Worm (Caenorhabditis elegans): Measurements from ENCODE around the gene T28C6.11.

T28C6.11 gene

DNA sequence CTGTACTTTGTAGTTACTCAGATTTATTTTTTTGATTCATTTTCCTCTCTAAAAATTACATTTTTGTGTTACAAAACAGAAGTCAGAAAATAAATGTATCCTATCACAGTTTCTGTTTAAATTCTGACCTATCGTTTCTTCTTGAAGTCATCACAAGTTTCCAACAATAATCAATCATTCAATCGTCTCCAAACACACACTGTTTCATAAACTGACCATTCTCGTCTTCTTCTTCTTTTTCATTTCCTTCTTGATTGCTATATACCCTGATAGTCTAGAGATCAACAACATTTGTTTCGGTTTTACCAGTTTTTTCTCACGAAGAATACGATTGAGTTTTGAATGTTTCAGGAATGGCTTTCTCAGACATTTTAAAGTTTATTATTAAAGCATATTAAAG, 24.9 kb downstream of the T28C6.11 start:
- TF ChIP-seq ceh-34 (tag; optimal IDR thresholded peaks at IDR 0.05) (no peak), madf-2 (tag; optimal IDR thresholded peaks at IDR 0.05) (no peak), ceh-22 (tag; optimal IDR thresholded peaks at IDR 0.05) (no peak), ahr-1 (tag; optimal IDR thresholded peaks at IDR 0.05) (no peak), unc-3 (GFP tag; conservative IDR thresholded peaks at IDR 0.05) (no peak), unc-3 (tag; optimal IDR thresholded peaks at IDR 0.05) (no peak), ceh-9 (tag; optimal IDR thresholded peaks at IDR 0.05) (no peak), hlh-6 (tag; optimal IDR thresholded peaks at IDR 0.05) (no peak), ceh-31 (tag; optimal IDR thresholded peaks at IDR 0.05) (no peak), T23F11.4 (GFP tag; optimal IDR thresholded peaks at IDR 0.05) (no peak), unc-55 (GFP tag; optimal IDR thresholded peaks at IDR 0.05) (no peak), ref-2 (tag; optimal IDR thresholded peaks at IDR 0.05) (no peak), syd-9 (tag; optimal IDR thresholded peaks at IDR 0.05) (no peak), C08G9.2 (tag; optimal IDR thresholded peaks at IDR 0.05) (no peak), pha-2 (tag; optimal IDR thresholded peaks at IDR 0.05) (no peak), nfya-1 (tag; optimal IDR thresholded peaks at IDR 0.05) (no peak), sox-2 (GFP tag; IDR thresholded peaks at IDR 0.05) (no peak), nhr-11 (tag; optimal IDR thresholded peaks at IDR 0.05) (no peak)

DNA sequence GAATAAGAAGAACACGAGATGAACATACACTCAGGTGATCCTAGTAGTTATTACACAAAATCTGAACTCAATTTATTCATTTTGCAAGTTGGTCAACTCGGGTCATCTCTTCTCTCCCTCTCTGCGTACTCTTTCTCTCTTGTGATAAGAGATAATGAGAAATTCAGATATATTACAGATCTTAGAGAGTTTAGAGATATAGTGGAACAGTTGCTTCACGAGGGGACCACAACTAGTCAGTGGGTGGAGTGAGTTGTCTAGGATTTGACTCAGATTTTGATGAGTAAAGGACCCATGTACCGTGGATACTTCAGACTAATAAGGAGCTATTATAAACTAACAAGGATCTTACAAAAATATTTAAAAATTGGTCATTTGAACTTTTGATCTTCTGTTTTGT, 26.4 kb downstream of the T28C6.11 start, which contains the start of gene exc-5:
Gene exc-5 (minus strand): TSS at position 57 of the 400 bp plus-strand sequence.
- no peak for TF ChIP-seq C38D4.7 (GFP tag; optimal IDR thresholded peaks at IDR 0.05)
- TF ChIP-seq dve-1 (tag; optimal IDR thresholded peaks at IDR 0.05) = no peak
- no peak for TF ChIP-seq Y22D7AL.16 (tag; optimal IDR thresholded peaks at IDR 0.05)
- peak; percentile 75 for TF ChIP-seq unc-55 (GFP tag; optimal IDR thresholded peaks at IDR 0.05)

DNA sequence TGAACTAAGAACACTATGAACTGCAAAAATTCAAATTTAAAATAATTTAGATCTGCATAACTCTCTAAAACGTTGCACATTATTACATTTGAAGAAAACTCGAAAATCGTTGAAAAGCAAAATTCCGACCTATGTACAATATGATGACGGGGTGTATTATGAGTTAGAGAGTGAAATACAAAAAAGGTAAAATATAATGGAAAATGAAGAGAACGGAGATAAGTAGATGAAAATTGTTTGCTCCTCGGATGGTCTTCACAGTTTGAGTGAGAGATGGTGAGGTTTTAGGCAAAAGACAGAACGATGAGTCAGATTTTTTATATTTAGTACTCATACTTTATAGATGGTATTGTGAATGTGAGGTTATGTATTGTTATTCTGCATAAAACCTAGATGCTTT, 32.7 kb downstream of the T28C6.11 start:
- TF ChIP-seq C38D4.7 (GFP tag; optimal IDR thresholded peaks at IDR 0.05) (no peak), pros-1 (tag; optimal IDR thresholded peaks at IDR 0.05) (no peak), ahr-1 (tag; optimal IDR thresholded peaks at IDR 0.05) (no peak), ttx-3 (tag; optimal IDR thresholded peaks at IDR 0.05) (no peak), ama-1 (optimal IDR thresholded peaks at IDR 0.05) (no peak), ceh-34 (tag; optimal IDR thresholded peaks at IDR 0.05) (no peak), sox-2 (GFP tag; IDR thresholded peaks at IDR 0.05) (no peak), fax-1 (tag; optimal IDR thresholded peaks at IDR 0.05) (no peak), tbx-7 (tag; optimal IDR thresholded peaks at IDR 0.05) (no peak), zip-5 (tag; optimal IDR thresholded peaks at IDR 0.05) (no peak), hlh-6 (tag; optimal IDR thresholded peaks at IDR 0.05) (no peak), ceh-24 (tag; optimal IDR thresholded peaks at IDR 0.05) (no peak), ceh-18 (tag; optimal IDR thresholded peaks at IDR 0.05) (no peak), fkh-10 (GFP tag; optimal IDR thresholded peaks at IDR 0.05) (no peak), hlh-8 (tag; optimal IDR thresholded peaks at IDR 0.05) (no peak)

DNA sequence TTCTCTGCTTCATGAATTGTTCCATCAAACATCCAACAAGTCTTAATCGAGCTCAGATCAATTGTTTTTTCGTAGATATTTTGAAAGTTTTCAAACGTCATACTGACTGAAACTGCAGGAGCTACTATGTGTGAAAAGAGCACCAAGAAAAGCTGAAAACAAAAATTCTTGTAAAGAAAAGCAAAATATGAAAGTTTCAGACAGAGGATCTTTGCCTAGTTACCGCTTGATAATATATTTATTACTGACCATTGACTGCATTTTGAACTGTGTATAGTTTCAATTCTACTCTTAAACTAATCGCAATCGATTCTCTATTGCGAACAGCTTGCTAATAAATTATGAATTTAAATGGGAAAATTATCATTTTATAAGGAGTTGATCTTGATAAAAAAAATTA, 41.8 kb downstream of the T28C6.11 start, which contains the start of gene clec-182:
Gene clec-182 (minus strand): TSS at position 101 of the 400 bp plus-strand sequence.
- TF ChIP-seq ceh-48 (tag; optimal IDR thresholded peaks at IDR 0.05) = no peak
- no peak for TF ChIP-seq ceh-18 (tag; optimal IDR thresholded peaks at IDR 0.05)
- TF ChIP-seq sox-4 (tag; optimal IDR thresholded peaks at IDR 0.05) = no peak
- TF ChIP-seq ceh-9 (tag; optimal IDR thresholded peaks at IDR 0.05) = no peak
- TF ChIP-seq ama-1 (optimal IDR thresholded peaks at IDR 0.05) = no peak
- TF ChIP-seq tbx-2 (tag; optimal IDR thresholded peaks at IDR 0.05) = no peak
- no peak for TF ChIP-seq ref-2 (tag; optimal IDR thresholded peaks at IDR 0.05)
- TF ChIP-seq sox-2 (GFP tag; IDR thresholded peaks at IDR 0.05) = no peak
- no peak for TF ChIP-seq tbx-7 (tag; optimal IDR thresholded peaks at IDR 0.05)
- no peak for TF ChIP-seq ceh-30 (tag; optimal IDR thresholded peaks at IDR 0.05)
- no peak for TF ChIP-seq pha-2 (tag; optimal IDR thresholded peaks at IDR 0.05)

DNA sequence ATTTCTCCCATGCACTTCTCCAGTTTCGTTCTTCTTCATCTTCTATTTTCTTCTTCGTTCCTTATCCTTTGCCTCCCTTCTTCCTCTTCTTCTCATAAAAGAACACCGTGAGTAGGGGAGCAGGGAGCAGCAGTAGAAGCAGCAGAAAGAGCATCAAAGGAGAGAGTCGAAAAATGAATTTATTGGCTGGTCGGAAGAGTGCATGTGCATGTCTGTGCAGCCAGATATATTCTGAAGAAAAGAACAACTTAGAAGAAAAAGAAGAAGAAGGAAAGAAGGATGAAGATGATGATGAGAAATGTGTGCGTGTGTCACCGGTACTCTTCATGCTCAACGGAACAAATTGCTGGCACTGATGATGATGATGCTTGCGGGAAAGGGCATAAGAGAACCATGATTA, 43.8 kb downstream of the T28C6.11 start:
- TF ChIP-seq ama-1 (optimal IDR thresholded peaks at IDR 0.05) (no peak), madf-2 (tag; optimal IDR thresholded peaks at IDR 0.05) (no peak)

Data from whole organism, late embryonic.